Worm (Caenorhabditis elegans) whole organism, young adult: ENCODE measurements around the gene exp-1.

Experiments used
- B0019.2 ChIP-seq: fragments of 200-800 bp; sonication (Bioruptor generic); conservative IDR thresholded peaks from 2 replicates; pipeline ENCODE4 v1.3.6; 2022; ENCODE audit warnings: missing genetic modification reagents, missing genetic modification characterization, missing compliant biosample characterization
- B0336.3 ChIP-seq: fragments of 200-800 bp; sonication (Bioruptor generic); IDR thresholded peaks from 2 replicates; pipeline ENCODE4 v1.3.6; 2022; ENCODE audit warnings: missing genetic modification characterization, missing compliant biosample characterization
- C06A6.2 ChIP-seq: fragments of 200-800 bp; sonication (Bioruptor generic); conservative IDR thresholded peaks from 2 replicates; pipeline ENCODE4 v1.3.6; 2022; ENCODE audit warnings: missing genetic modification characterization, missing compliant biosample characterization
- C17E4.6 ChIP-seq: fragments of 200-800 bp; sonication (Bioruptor generic); IDR thresholded peaks from 2 replicates; pipeline ENCODE4 v1.3.6; 2022; ENCODE audit warnings: missing genetic modification reagents, missing genetic modification characterization, missing compliant biosample characterization
- D2030.7 ChIP-seq: fragments of 200-800 bp; sonication (Bioruptor generic); IDR thresholded peaks from 2 replicates; pipeline ENCODE4 v1.3.6; 2022; ENCODE audit warnings: missing genetic modification reagents, missing genetic modification characterization, missing compliant biosample characterization
- F10E7.11 ChIP-seq: sonication (generic microtip); optimal IDR thresholded peaks from 2 replicates; lab custom pipeline; 2017; ENCODE audit warnings: mild to moderate bottlenecking, missing genetic modification characterization, moderate library complexity, missing compliant biosample characterization
- F23B12.7 ChIP-seq: sonication (generic microtip); optimal IDR thresholded peaks from 2 replicates; lab custom pipeline; 2017; ENCODE audit warnings: missing genetic modification characterization, mild to moderate bottlenecking, missing compliant biosample characterization, antibody characterized with exemption, moderate library complexity; ENCODE audit not compliant: insufficient read depth
- F33H1.4 ChIP-seq: fragments of 200-800 bp; sonication (Bioruptor generic); IDR thresholded peaks from 2 replicates; pipeline ENCODE4 v1.3.6; 2022; ENCODE audit warnings: missing genetic modification reagents, missing genetic modification characterization, missing compliant biosample characterization
- F37B4.10 ChIP-seq: fragments of 200-800 bp; sonication (Bioruptor generic); IDR thresholded peaks from 2 replicates; pipeline ENCODE4 v1.3.6; 2022; ENCODE audit warnings: missing genetic modification characterization, missing compliant biosample characterization
- F52B5.7 ChIP-seq: sonication (generic microtip); optimal IDR thresholded peaks from 2 replicates; lab custom pipeline; 2016; ENCODE audit warnings: mild to moderate bottlenecking, missing genetic modification characterization, missing compliant biosample characterization
- Y53F4B.3 ChIP-seq: fragments of 200-800 bp; sonication (Bioruptor generic); IDR thresholded peaks from 2 replicates; pipeline ENCODE4 v1.3.6; 2022; ENCODE audit warnings: missing genetic modification reagents, missing genetic modification characterization, missing compliant biosample characterization
- Y53G8AR.9 ChIP-seq: fragments of 200-800 bp; sonication (Bioruptor generic); conservative IDR thresholded peaks from 2 replicates; pipeline ENCODE4 v1.3.6; 2022; ENCODE audit warnings: missing genetic modification reagents, missing genetic modification characterization, missing compliant biosample characterization
- Y56A3A.18 ChIP-seq: fragments of 200-800 bp; sonication (Bioruptor generic); IDR thresholded peaks from 2 replicates; pipeline ENCODE4 v1.3.6; 2022; ENCODE audit warnings: missing genetic modification reagents, missing genetic modification characterization, missing compliant biosample characterization
- Y67H2A.10 ChIP-seq: fragments of 200-800 bp; sonication (Bioruptor generic); conservative IDR thresholded peaks from 2 replicates; pipeline ENCODE4 v1.3.6; 2022; ENCODE audit warnings: missing genetic modification reagents, missing genetic modification characterization, missing compliant biosample characterization
- Y95B8A.8 ChIP-seq: fragments of 200-800 bp; sonication (Bioruptor generic); IDR thresholded peaks from 2 replicates; pipeline ENCODE4 v1.3.6; 2022; ENCODE audit warnings: missing genetic modification reagents, missing genetic modification characterization, missing compliant biosample characterization
- attf-3 ChIP-seq: fragments of 200-800 bp; sonication (Bioruptor generic); conservative IDR thresholded peaks from 2 replicates; pipeline ENCODE4 v1.3.6; 2022; ENCODE audit warnings: missing genetic modification reagents, missing genetic modification characterization, missing compliant biosample characterization
- bed-2 ChIP-seq: fragments of 200-800 bp; sonication (Bioruptor generic); IDR thresholded peaks from 2 replicates; pipeline ENCODE4 v1.3.6; 2022; ENCODE audit warnings: missing genetic modification reagents, missing genetic modification characterization, missing compliant biosample characterization
- ceh-27 ChIP-seq: fragments of 200-800 bp; sonication (Bioruptor generic); optimal IDR thresholded peaks from 2 replicates; lab custom pipeline; 2018; ENCODE audit warnings: mild to moderate bottlenecking, missing genetic modification characterization, moderate library complexity, missing compliant biosample characterization
- ceh-91 ChIP-seq: fragments of 200-800 bp; sonication (Bioruptor generic); IDR thresholded peaks from 2 replicates; pipeline ENCODE4 v1.3.6; 2022; ENCODE audit warnings: missing genetic modification reagents, missing genetic modification characterization, missing compliant biosample characterization
- die-1 ChIP-seq: sonication (generic microtip); optimal IDR thresholded peaks from 2 replicates; lab custom pipeline; 2016; ENCODE audit warnings: missing genotype, mild to moderate bottlenecking, missing genetic modification characterization, missing compliant biosample characterization
- dox-1 ChIP-seq: fragments of 200-800 bp; sonication (Bioruptor generic); IDR thresholded peaks from 2 replicates; pipeline ENCODE4 v1.3.6; 2022; ENCODE audit warnings: missing genetic modification reagents, missing genetic modification characterization, missing compliant biosample characterization
- dpl-1 ChIP-seq: fragments of 150-350 bp; optimal IDR thresholded peaks from 2 replicates; lab custom pipeline; 2014; ENCODE audit warnings: missing biosample characterization, missing genetic modification reagents, missing genetic modification characterization
- efl-1 ChIP-seq: fragments of 150-350 bp; optimal IDR thresholded peaks from 2 replicates; lab custom pipeline; 2014; ENCODE audit warnings: missing biosample characterization, missing genetic modification reagents, missing genetic modification characterization
- ekl-4 ChIP-seq: fragments of 200-800 bp; sonication (Bioruptor generic); IDR thresholded peaks from 2 replicates; pipeline ENCODE4 v1.3.6; 2022; ENCODE audit warnings: missing genetic modification reagents, missing genetic modification characterization, missing compliant biosample characterization
- fkh-3 ChIP-seq: sonication (generic microtip); optimal IDR thresholded peaks from 2 replicates; lab custom pipeline; 2016; ENCODE audit warnings: mild to moderate bottlenecking, missing genetic modification characterization, missing compliant biosample characterization
- hlh-26 ChIP-seq: fragments of 200-800 bp; sonication (Bioruptor generic); conservative IDR thresholded peaks from 2 replicates; pipeline ENCODE4 v1.3.6; 2022; ENCODE audit warnings: missing genetic modification reagents, missing genetic modification characterization, missing compliant biosample characterization
- hmg-1.2 ChIP-seq: fragments of 200-800 bp; sonication (Bioruptor generic); IDR thresholded peaks from 2 replicates; pipeline ENCODE4 v1.3.6; 2022; ENCODE audit warnings: missing genetic modification reagents, missing genetic modification characterization, missing compliant biosample characterization
- hmg-20 ChIP-seq: fragments of 200-800 bp; sonication (Bioruptor generic); IDR thresholded peaks from 2 replicates; pipeline ENCODE4 v1.3.6; 2022; ENCODE audit warnings: missing genetic modification reagents, missing genetic modification characterization, missing compliant biosample characterization
- lin-54 ChIP-seq: fragments of 200-800 bp; sonication (Bioruptor generic); optimal IDR thresholded peaks from 2 replicates; lab custom pipeline; 2018; ENCODE audit warnings: mild to moderate bottlenecking, missing genetic modification characterization, missing compliant biosample characterization
- lsl-1 ChIP-seq: fragments of 200-800 bp; sonication (Bioruptor generic); optimal IDR thresholded peaks from 2 replicates; lab custom pipeline; 2018; ENCODE audit warnings: mild to moderate bottlenecking, missing genetic modification characterization, moderate library complexity, missing compliant biosample characterization
- madf-3 ChIP-seq: fragments of 200-800 bp; sonication (Bioruptor generic); IDR thresholded peaks from 2 replicates; pipeline ENCODE4 v1.3.6; 2022; ENCODE audit warnings: missing genetic modification reagents, missing genetic modification characterization, missing compliant biosample characterization
- madf-6 ChIP-seq: fragments of 200-800 bp; sonication (Bioruptor generic); IDR thresholded peaks from 2 replicates; pipeline ENCODE4 v1.3.6; 2022; ENCODE audit warnings: missing genetic modification reagents, missing genetic modification characterization, missing compliant biosample characterization
- madf-8 ChIP-seq: fragments of 200-800 bp; sonication (Bioruptor generic); conservative IDR thresholded peaks from 2 replicates; pipeline ENCODE4 v1.3.6; 2022; ENCODE audit warnings: missing genetic modification reagents, missing genetic modification characterization, missing compliant biosample characterization
- mcd-1 ChIP-seq: fragments of 200-800 bp; sonication (Bioruptor generic); IDR thresholded peaks from 2 replicates; pipeline ENCODE4 v1.3.6; 2022; ENCODE audit warnings: missing genetic modification reagents, missing genetic modification characterization, missing compliant biosample characterization
- mxl-1 ChIP-seq: sonication (generic microtip); optimal IDR thresholded peaks from 2 replicates; lab custom pipeline; 2016; ENCODE audit warnings: missing genetic modification characterization, missing compliant biosample characterization
- nhr-90 ChIP-seq: sonication (generic microtip); optimal IDR thresholded peaks from 2 replicates; lab custom pipeline; 2016; ENCODE audit warnings: missing genotype, mild to moderate bottlenecking, missing genetic modification characterization, missing compliant biosample characterization
- pbrm-1 ChIP-seq: fragments of 200-800 bp; sonication (Bioruptor generic); IDR thresholded peaks from 2 replicates; pipeline ENCODE4 v1.3.6; 2022; ENCODE audit warnings: missing genetic modification reagents, missing genetic modification characterization, missing compliant biosample characterization
- sea-2 ChIP-seq: fragments of 200-800 bp; sonication (Bioruptor generic); IDR thresholded peaks from 2 replicates; pipeline ENCODE4 v1.3.6; 2022; ENCODE audit warnings: missing genetic modification characterization, missing compliant biosample characterization
- snpc-1.3 ChIP-seq: sonication (generic microtip); optimal IDR thresholded peaks from 2 replicates; lab custom pipeline; 2017; ENCODE audit warnings: missing genetic modification characterization, mild to moderate bottlenecking, missing compliant biosample characterization, antibody characterized with exemption, moderate library complexity, missing genotype, missing genetic modification reagents; ENCODE audit not compliant: insufficient read depth
- tbp1 ChIP-seq: fragments of 200-800 bp; sonication (Bioruptor generic); optimal IDR thresholded peaks from 2 replicates; lab custom pipeline; 2018; ENCODE audit warnings: mild to moderate bottlenecking, missing genetic modification characterization, missing compliant biosample characterization
- tbx-9 ChIP-seq: sonication (generic microtip); optimal IDR thresholded peaks from 2 replicates; lab custom pipeline; 2016; ENCODE audit warnings: borderline replicate concordance, missing genetic modification characterization, inconsistent platforms, missing compliant biosample characterization
- unc-130 ChIP-seq: sonication (generic microtip); optimal IDR thresholded peaks from 2 replicates; lab custom pipeline; 2016; ENCODE audit warnings: missing genetic modification reagents, missing genetic modification characterization, missing compliant biosample characterization
- xnd-1 ChIP-seq: sonication (generic microtip); optimal IDR thresholded peaks from 2 replicates; lab custom pipeline; 2016; ENCODE audit warnings: missing genotype, missing genetic modification reagents, missing genetic modification characterization, missing compliant biosample characterization
- zim-3 ChIP-seq: sonication (generic microtip); optimal IDR thresholded peaks from 2 replicates; lab custom pipeline; 2017; ENCODE audit warnings: mild to moderate bottlenecking, missing genetic modification characterization, moderate library complexity, missing compliant biosample characterization
- ztf-3 ChIP-seq: fragments of 200-800 bp; sonication (Bioruptor generic); optimal IDR thresholded peaks from 2 replicates; lab custom pipeline; 2018; ENCODE audit warnings: mild to moderate bottlenecking, missing genetic modification characterization, missing compliant biosample characterization

Gene exp-1

ce11 chrII:6199010-6199409, 38.1 kb upstream of the exp-1 start:
- TF ChIP-seq F37B4.10 (GFP tag; lab: Robert Waterston, UW) (no peak), fkh-3 (tag; lab: Kevin White, UChicago) (no peak), madf-3 (GFP tag; lab: Robert Waterston, UW) (0 out of 2 replicates have a peak, but pooled peaks have one; percentile 56), tbp1 (GFP tag; lab: Kevin White, UChicago) (no peak), F52B5.7 (no peak), F10E7.11 (no peak), hlh-26 (GFP tag; lab: Robert Waterston, UW) (no peak)

- TF ChIP-seq lsl-1 (GFP tag; lab: Kevin White, UChicago) (peak; percentile 86), mcd-1 (no peak), pbrm-1 (GFP tag; lab: Robert Waterston, UW) (no peak), B0336.3 (GFP tag; lab: Robert Waterston, UW) (no peak), hmg-20 (GFP tag; lab: Robert Waterston, UW) (no peak), C06A6.2 (GFP tag; lab: Robert Waterston, UW) (no peak), dox-1 (GFP tag; lab: Robert Waterston, UW) (no peak), tbx-9 (tag; lab: Kevin White, UChicago) (no peak), F37B4.10 (GFP tag; lab: Robert Waterston, UW) (no peak), ceh-91 (GFP tag; lab: Robert Waterston, UW) (peak; percentile 40; the same call in 1 of the 2 replicates), D2030.7 (peak; percentile 53), tbp1 (GFP tag; lab: Kevin White, UChicago) (no peak), madf-8 (GFP tag; lab: Robert Waterston, UW) (peak; percentile 71), attf-3 (no peak), madf-3 (GFP tag; lab: Robert Waterston, UW) (0 out of 2 replicates have a peak, but pooled peaks have one; percentile 33), lin-54 (GFP tag; lab: Kevin White, UChicago) (peak; percentile 54), Y53G8AR.9 (GFP tag; lab: Robert Waterston, UW) (no peak), bed-2 (GFP tag; lab: Robert Waterston, UW) (no peak), F23B12.7 (tag; lab: Kevin White, UChicago) (peak; percentile 54), xnd-1 (tag; lab: Kevin White, UChicago) (peak; percentile 68), efl-1 (GFP tag; lab: Kevin White, UChicago) (peak; percentile 89), dpl-1 (GFP tag; lab: Kevin White, UChicago) (peak; percentile 62), F33H1.4 (GFP tag; lab: Robert Waterston, UW) (peak; percentile 86), unc-130 (GFP tag; lab: Kevin White, UChicago) (peak; percentile 2), F10E7.11 (no peak), madf-6 (GFP tag; lab: Robert Waterston, UW) (peak; percentile 89), Y56A3A.18 (GFP tag; lab: Robert Waterston, UW) (no peak), ekl-4 (GFP tag; lab: Robert Waterston, UW) (no peak)
These were observed 37.6 kb upstream of the exp-1 start, which contains the start of gene szy-4 for ce11 chrII:6198468-6198867. Gene szy-4 (plus strand): TSS chrII:6198696.

DNA sequence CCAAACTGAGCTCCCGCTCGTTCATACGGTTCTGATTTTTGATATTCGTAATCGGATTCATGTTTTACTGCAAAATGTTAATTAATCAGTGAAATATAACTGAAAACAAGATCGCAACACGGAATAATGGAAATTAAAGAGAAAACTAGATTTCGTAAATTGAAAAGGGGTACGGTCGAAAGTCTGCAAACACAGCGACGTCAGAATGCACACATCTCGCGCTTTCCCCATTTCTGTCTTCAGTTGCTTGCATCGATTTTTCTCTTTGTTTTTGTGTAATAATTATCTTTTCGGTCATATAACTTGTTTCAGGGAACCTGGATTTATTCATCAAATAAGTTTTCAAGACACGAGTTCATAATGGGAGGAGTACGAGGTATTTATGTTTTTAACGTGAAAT, 36.0 kb upstream of the exp-1 start, which contains the start of the genes rbmx-2 and C30B5.2:
Gene rbmx-2, minus strand, starts transcription at position 74 of the 400 bp plus-strand sequence.
Gene C30B5.2, plus strand, starts transcription at position 306 of the 400 bp plus-strand sequence.
- TF ChIP-seq mxl-1 (tag; lab: Kevin White, UChicago) (no peak), zim-3 (tag; lab: Kevin White, UChicago) (no peak), die-1 (tag; lab: Kevin White, UChicago) (no peak), fkh-3 (tag; lab: Kevin White, UChicago) (no peak), Y95B8A.8 (GFP tag; lab: Robert Waterston, UW) (no peak), tbp1 (GFP tag; lab: Kevin White, UChicago) (peak; percentile 24), ceh-91 (GFP tag; lab: Robert Waterston, UW) (no peak), pbrm-1 (GFP tag; lab: Robert Waterston, UW) (peak; percentile 37; the same call in 1 of the 2 replicates), Y53F4B.3 (GFP tag; lab: Robert Waterston, UW) (no peak), sea-2 (GFP tag; lab: Robert Waterston, UW) (no peak), hmg-1.2 (GFP tag; lab: Robert Waterston, UW) (no peak), nhr-90 (no peak), ztf-3 (GFP tag; lab: Kevin White, UChicago) (no peak), B0019.2 (GFP tag; lab: Robert Waterston, UW) (no peak), Y67H2A.10 (GFP tag; lab: Robert Waterston, UW) (no peak), efl-1 (GFP tag; lab: Kevin White, UChicago) (no peak), ceh-27 (no peak), F23B12.7 (tag; lab: Kevin White, UChicago) (peak; percentile 92), C17E4.6 (GFP tag; lab: Robert Waterston, UW) (no peak), snpc-1.3 (no peak)
